Worm (Caenorhabditis elegans) whole organism, young adult: ENCODE data around the gene Y51H4A.22.

Source experiments
- fkh-3 ChIP-seq: sonication (generic microtip); optimal IDR thresholded peaks from 2 replicates; lab custom pipeline; 2016; ENCODE audit warnings: mild to moderate bottlenecking, missing genetic modification characterization, missing compliant biosample characterization
- lsy-27 ChIP-seq: sonication (generic microtip); optimal IDR thresholded peaks from 2 replicates; lab custom pipeline; 2017; ENCODE audit warnings: missing genetic modification characterization, mild to moderate bottlenecking, missing compliant biosample characterization, antibody characterized with exemption, missing genotype, borderline replicate concordance; ENCODE audit not compliant: insufficient read depth
- sea-2 ChIP-seq: fragments of 200-800 bp; sonication (Bioruptor generic); IDR thresholded peaks from 2 replicates; pipeline ENCODE4 v1.3.6; 2022; ENCODE audit warnings: missing genetic modification characterization, missing compliant biosample characterization

- TF ChIP-seq lsy-27 (tag; lab: Kevin White, UChicago) (no peak), sea-2 (GFP tag; lab: Robert Waterston, UW) (no peak), fkh-3 (tag; lab: Kevin White, UChicago) (no peak)
Observed at ce11 chrIV:16706950-16707349, 13.6 kb upstream of the Y51H4A.22 start.
